Worm (Caenorhabditis elegans): ENCODE results near the gene daf-42.
"Not testable (repeated sequence)": the region's sequence is repeated elsewhere in the genome, so short reads cannot be mapped to it uniquely, and the experiment has no call there.

Gene daf-42

ce11 chrIV:7374847-7375246 lies 28.2 kb upstream of the daf-42 start, which contains the start of gene T12B3.3:
Gene T12B3.3, plus strand, starts transcription at chrIV:7375147.
- not testable (repeated sequence) for TF ChIP-seq dmd-4 (tag; optimal IDR thresholded peaks at IDR 0.05; ENCODE audit: borderline replicate concordance); elt-2 (tag; optimal IDR thresholded peaks at IDR 0.05); pros-1 (tag; optimal IDR thresholded peaks at IDR 0.05)

- TF ChIP-seq sox-4 (tag; optimal IDR thresholded peaks at IDR 0.05); unc-3 (GFP tag; conservative IDR thresholded peaks at IDR 0.05); unc-3 (tag; optimal IDR thresholded peaks at IDR 0.05); ceh-30 (tag; optimal IDR thresholded peaks at IDR 0.05): not testable (repeated sequence)
Observed at ce11 chrIV:7365011-7365410, 18.4 kb upstream of the daf-42 start, which contains the start of gene Y40C5A.4. Gene Y40C5A.4, minus strand, starts transcription at chrIV:7365111.

ce11 chrIV:7344020-7344419 lies 2.6 kb downstream of the daf-42 start:
- no peak for TF ChIP-seq pha-2 (tag; optimal IDR thresholded peaks at IDR 0.05)
- TF ChIP-seq pha-4 (tag; optimal IDR thresholded peaks at IDR 0.05): no peak
- TF ChIP-seq ztf-16 (tag; optimal IDR thresholded peaks at IDR 0.05): no peak
- TF ChIP-seq dve-1 (tag; optimal IDR thresholded peaks at IDR 0.05): no peak
- no peak for TF ChIP-seq C38D4.7 (GFP tag; optimal IDR thresholded peaks at IDR 0.05)
- no peak for TF ChIP-seq elt-2 (tag; optimal IDR thresholded peaks at IDR 0.05)
- TF ChIP-seq hlh-15 (tag; optimal IDR thresholded peaks at IDR 0.05): no peak
- no peak for TF ChIP-seq syd-9 (tag; optimal IDR thresholded peaks at IDR 0.05)
- TF ChIP-seq eyg-1 (tag; optimal IDR thresholded peaks at IDR 0.05): no peak
- TF ChIP-seq unc-3 (GFP tag; conservative IDR thresholded peaks at IDR 0.05): no peak
- no peak for TF ChIP-seq unc-3 (tag; optimal IDR thresholded peaks at IDR 0.05)
- TF ChIP-seq unc-55 (GFP tag; optimal IDR thresholded peaks at IDR 0.05): no peak

- no peak for TF ChIP-seq tbx-2 (tag; optimal IDR thresholded peaks at IDR 0.05)
- TF ChIP-seq ceh-6 (GFP tag; optimal IDR thresholded peaks at IDR 0.05): no peak
- no peak for TF ChIP-seq hlh-15 (tag; optimal IDR thresholded peaks at IDR 0.05)
- no peak for TF ChIP-seq zip-5 (tag; optimal IDR thresholded peaks at IDR 0.05)
- no peak for TF ChIP-seq hlh-30 (tag; optimal IDR thresholded peaks at IDR 0.05; ENCODE audit: insufficient read depth)
- TF ChIP-seq ceh-22 (tag; optimal IDR thresholded peaks at IDR 0.05): no peak
- no peak for TF ChIP-seq pat-9 (tag; optimal IDR thresholded peaks at IDR 0.05)
- no peak for TF ChIP-seq hlh-8 (tag; optimal IDR thresholded peaks at IDR 0.05)
- no peak for TF ChIP-seq fax-1 (tag; optimal IDR thresholded peaks at IDR 0.05)
- no peak for TF ChIP-seq nhr-232 (tag; optimal IDR thresholded peaks at IDR 0.05)
- TF ChIP-seq unc-55 (GFP tag; optimal IDR thresholded peaks at IDR 0.05): no peak
Observed at ce11 chrIV:7342144-7342543, 4.5 kb downstream of the daf-42 start.

ce11 chrIV:7339095-7339494 lies 7.6 kb downstream of the daf-42 start:
- TF ChIP-seq elt-4 (tag; optimal IDR thresholded peaks at IDR 0.05) (no peak), fkh-10 (GFP tag; optimal IDR thresholded peaks at IDR 0.05) (no peak), pat-9 (tag; optimal IDR thresholded peaks at IDR 0.05) (no peak), ceh-9 (tag; optimal IDR thresholded peaks at IDR 0.05) (no peak), gmeb-2 (tag; optimal IDR thresholded peaks at IDR 0.05) (no peak), ztf-16 (tag; optimal IDR thresholded peaks at IDR 0.05) (no peak), lim-6 (tag; optimal IDR thresholded peaks at IDR 0.05) (no peak), dmd-4 (tag; optimal IDR thresholded peaks at IDR 0.05; ENCODE audit: borderline replicate concordance) (no peak), F13H6.1 (tag; optimal IDR thresholded peaks at IDR 0.05) (no peak), unc-42 (tag; optimal IDR thresholded peaks at IDR 0.05) (no peak), unc-55 (GFP tag; optimal IDR thresholded peaks at IDR 0.05) (no peak), elt-2 (tag; optimal IDR thresholded peaks at IDR 0.05) (no peak), ceh-34 (tag; optimal IDR thresholded peaks at IDR 0.05) (no peak), ceh-19 (GFP tag; optimal IDR thresholded peaks at IDR 0.05) (no peak), ceh-6 (GFP tag; optimal IDR thresholded peaks at IDR 0.05) (no peak), nhr-232 (tag; optimal IDR thresholded peaks at IDR 0.05) (no peak)

Measured in whole organism, late embryonic.